Fruit fly (Drosophila melanogaster) whole organism, embryonic: ENCODE measurements around the gene lgs.

Source experiments
- ATbp ChIP-seq: fragments of 200-800 bp; sonication (Bioruptor generic); optimal IDR thresholded peaks from 2 replicates; lab custom pipeline; 2017; ENCODE audit warnings: missing biosample characterization, mild to moderate bottlenecking, missing genetic modification characterization, missing genetic modification reagents
- CG1024 ChIP-seq: fragments of 200-800 bp; sonication (Bioruptor generic); IDR thresholded peaks from 2 replicates; pipeline ENCODE4 v1.3.6; 2022; ENCODE audit warnings: missing biosample characterization, missing genetic modification characterization
- CG10431 ChIP-seq: fragments of 200-800 bp; sonication (Bioruptor generic); optimal IDR thresholded peaks from 3 replicates; lab custom pipeline; 2018; ENCODE audit warnings: missing biosample characterization, mild to moderate bottlenecking, missing genetic modification characterization
- CG11398 ChIP-seq: fragments of 200-800 bp; sonication (Bioruptor generic); optimal IDR thresholded peaks from 2 replicates; lab custom pipeline; 2016; ENCODE audit warnings: missing biosample characterization, missing genetic modification characterization
- CG12942 ChIP-seq: fragments of 200-800 bp; sonication (Bioruptor generic); optimal IDR thresholded peaks from 3 replicates; lab custom pipeline; 2016; ENCODE audit warnings: missing biosample characterization, missing genetic modification characterization
- CG14050 ChIP-seq: fragments of 200-800 bp; sonication (Bioruptor generic); IDR thresholded peaks from 3 replicates; pipeline ENCODE4 v1.3.6; 2022; ENCODE audit warnings: missing biosample characterization, missing genetic modification characterization
- CG14441 ChIP-seq: fragments of 200-800 bp; sonication (Bioruptor generic); IDR thresholded peaks from 2 replicates; pipeline ENCODE4 v1.3.6; 2022; ENCODE audit warnings: missing biosample characterization, missing genetic modification characterization
- CG17328 ChIP-seq: fragments of 200-800 bp; sonication (Bioruptor generic); IDR thresholded peaks from 2 replicates; pipeline ENCODE4 v1.3.6; 2022; ENCODE audit warnings: missing biosample characterization, missing genetic modification characterization
- CG18262 ChIP-seq: fragments of 200-800 bp; optimal IDR thresholded peaks from 3 replicates; lab custom pipeline; 2019; ENCODE audit warnings: missing biosample characterization, mild to moderate bottlenecking, missing genetic modification characterization, moderate library complexity
- CG2678 ChIP-seq: fragments of 200-800 bp; sonication (Bioruptor generic); optimal IDR thresholded peaks from 3 replicates; lab custom pipeline; 2019; ENCODE audit warnings: missing biosample characterization, mild to moderate bottlenecking, missing genetic modification characterization, moderate library complexity
- CG30431 ChIP-seq: fragments of 200-800 bp; sonication (Bioruptor generic); optimal IDR thresholded peaks from 2 replicates; lab custom pipeline; 2017; ENCODE audit warnings: missing biosample characterization, missing genetic modification characterization
- CG31388 ChIP-seq: fragments of 200-800 bp; sonication (Bioruptor generic); optimal IDR thresholded peaks from 2 replicates; lab custom pipeline; 2016; ENCODE audit warnings: missing biosample characterization, missing genetic modification characterization
- CG33557 ChIP-seq: fragments of 200-800 bp; sonication (Bioruptor generic); optimal IDR thresholded peaks from 2 replicates; lab custom pipeline; 2019; ENCODE audit warnings: missing biosample characterization, mild to moderate bottlenecking, missing genetic modification characterization, moderate library complexity
- CG3407 ChIP-seq: fragments of 200-800 bp; sonication (Bioruptor generic); optimal IDR thresholded peaks from 2 replicates; lab custom pipeline; 2018; ENCODE audit warnings: missing biosample characterization, mild to moderate bottlenecking, missing genetic modification characterization
- CG3995 ChIP-seq: fragments of 200-800 bp; sonication (Bioruptor generic); optimal IDR thresholded peaks from 3 replicates; lab custom pipeline; 2016; ENCODE audit warnings: missing biosample characterization, missing genetic modification characterization
- CG4617 ChIP-seq: fragments of 200-800 bp; sonication (Bioruptor generic); optimal IDR thresholded peaks from 3 replicates; lab custom pipeline; 2016; ENCODE audit warnings: missing biosample characterization, missing genetic modification characterization, borderline replicate concordance
- CG6254 ChIP-seq: fragments of 200-800 bp; sonication (Bioruptor generic); optimal IDR thresholded peaks from 3 replicates; lab custom pipeline; 2017; ENCODE audit warnings: mild to moderate bottlenecking, missing biosample characterization, missing genetic modification reagents, missing genetic modification characterization
- CG7372 ChIP-seq: fragments of 200-800 bp; sonication (Bioruptor generic); IDR thresholded peaks from 2 replicates; pipeline ENCODE4 v1.3.6; 2022; ENCODE audit warnings: missing biosample characterization, missing genetic modification characterization
- CG9817 ChIP-seq: fragments of 200-800 bp; sonication (Bioruptor generic); optimal IDR thresholded peaks from 2 replicates; lab custom pipeline; 2018; ENCODE audit warnings: missing biosample characterization, mild to moderate bottlenecking, missing genetic modification characterization, moderate library complexity
- Chrac-16 ChIP-seq: fragments of 200-800 bp; sonication (Bioruptor generic); optimal IDR thresholded peaks from 3 replicates; lab custom pipeline; 2016; ENCODE audit warnings: missing biosample characterization, missing genetic modification characterization
- Dek ChIP-seq: fragments of 200-800 bp; sonication (Bioruptor generic); optimal IDR thresholded peaks from 3 replicates; lab custom pipeline; 2019; ENCODE audit warnings: missing biosample characterization, mild to moderate bottlenecking, missing genetic modification characterization, moderate library complexity
- Eip74EF ChIP-seq, 2 experiments: fragments of 200-800 bp in 1 of 2; fragments of >200 bp in 1 of 2; sonication (Bioruptor generic) in 1 of 2; optimal IDR thresholded peaks; 2 replicates each; lab custom pipeline; 2017 to 2019; ENCODE audit warnings: missing biosample characterization in 2 of 2, missing genetic modification characterization in 2 of 2, mild to moderate bottlenecking in 1 of 2, moderate library complexity in 1 of 2
- Hey ChIP-seq: fragments of 200-800 bp; sonication (Bioruptor generic); optimal IDR thresholded peaks from 3 replicates; lab custom pipeline; 2018; ENCODE audit warnings: missing biosample characterization, mild to moderate bottlenecking, missing genetic modification characterization
- Hr39 ChIP-seq: fragments of >200 bp; optimal IDR thresholded peaks from 2 replicates; lab custom pipeline; 2017
- Nf-YC ChIP-seq: fragments of 200-800 bp; optimal IDR thresholded peaks from 3 replicates; lab custom pipeline; 2019; ENCODE audit warnings: missing biosample characterization, mild to moderate bottlenecking, missing genetic modification characterization, moderate library complexity
- Oaz ChIP-seq: fragments of 200-800 bp; sonication (Bioruptor generic); IDR thresholded peaks from 2 replicates; pipeline ENCODE4 v1.3.6; 2022; ENCODE audit warnings: missing biosample characterization, missing genetic modification characterization
- Optix ChIP-seq: fragments of 200-800 bp; sonication (Bioruptor generic); IDR thresholded peaks from 3 replicates; pipeline ENCODE4 v1.3.6; 2022; ENCODE audit warnings: missing biosample characterization, missing genetic modification characterization
- Rx ChIP-seq: fragments of 200-800 bp; sonication (Bioruptor generic); IDR thresholded peaks from 2 replicates; pipeline ENCODE4 v1.3.6; 2022; ENCODE audit warnings: missing biosample characterization, missing genetic modification characterization
- Six4 ChIP-seq: fragments of 200-800 bp; sonication (Bioruptor generic); optimal IDR thresholded peaks from 2 replicates; lab custom pipeline; 2016; ENCODE audit warnings: missing biosample characterization, missing genetic modification characterization
- Stat92E ChIP-seq, 3 experiments: fragments of >200 bp in 2 of 3; fragments of 200-800 bp in 1 of 3; sonication (Bioruptor generic) in 1 of 3; optimal IDR thresholded peaks; 2 replicates each; lab custom pipeline; 2017 to 2019; ENCODE audit warnings: missing biosample characterization in 3 of 3, missing genetic modification characterization in 3 of 3, mild to moderate bottlenecking in 1 of 3, moderate library complexity in 1 of 3
- Tbp ChIP-seq: fragments of >200 bp; optimal IDR thresholded peaks from 2 replicates; lab custom pipeline; 2018; ENCODE audit warnings: missing biosample characterization, missing genetic modification characterization
- Vsx1 ChIP-seq: fragments of 200-800 bp; sonication (Bioruptor generic); optimal IDR thresholded peaks from 2 replicates; lab custom pipeline; 2017; ENCODE audit warnings: missing biosample characterization, mild to moderate bottlenecking, missing genetic modification characterization, missing genetic modification reagents
- amos ChIP-seq: fragments of 200-800 bp; sonication (Bioruptor generic); IDR thresholded peaks from 2 replicates; pipeline ENCODE4 v1.3.6; 2022; ENCODE audit warnings: missing biosample characterization, missing genetic modification characterization; ENCODE audit not compliant: partially characterized antibody
- br ChIP-seq: fragments of >200 bp; optimal IDR thresholded peaks from 2 replicates; lab custom pipeline; 2017
- cwo ChIP-seq: fragments of 200-800 bp; sonication (Bioruptor generic); optimal IDR thresholded peaks from 3 replicates; lab custom pipeline; 2017; ENCODE audit warnings: missing biosample characterization, missing genetic modification characterization, mild to moderate bottlenecking, moderate library complexity, missing genetic modification reagents
- dimm ChIP-seq: fragments of 200-800 bp; sonication (Bioruptor generic); IDR thresholded peaks from 2 replicates; pipeline ENCODE4 v1.3.6; 2022; ENCODE audit warnings: missing biosample characterization, missing genetic modification characterization
- dmrt11E ChIP-seq: fragments of 200-800 bp; sonication (Bioruptor generic); optimal IDR thresholded peaks from 3 replicates; lab custom pipeline; 2018; ENCODE audit warnings: missing biosample characterization, mild to moderate bottlenecking, missing genetic modification characterization, moderate library complexity
- dmrt99B ChIP-seq: fragments of 200-800 bp; sonication (Bioruptor generic); optimal IDR thresholded peaks from 2 replicates; lab custom pipeline; 2018; ENCODE audit warnings: missing biosample characterization, mild to moderate bottlenecking, missing genetic modification characterization, moderate library complexity
- emc ChIP-seq: fragments of 200-800 bp; sonication (Bioruptor generic); optimal IDR thresholded peaks from 2 replicates; lab custom pipeline; 2016; ENCODE audit warnings: missing biosample characterization, missing genetic modification characterization
- her ChIP-seq: fragments of 200-800 bp; sonication (Bioruptor generic); optimal IDR thresholded peaks from 2 replicates; lab custom pipeline; 2016; ENCODE audit warnings: missing biosample characterization, missing genetic modification characterization
- kni ChIP-seq: fragments of 200-800 bp; sonication (Bioruptor generic); optimal IDR thresholded peaks from 3 replicates; lab custom pipeline; 2017; ENCODE audit warnings: mild to moderate bottlenecking, missing biosample characterization, missing genetic modification reagents, missing genetic modification characterization
- mld ChIP-seq: fragments of 200-800 bp; sonication (Bioruptor generic); IDR thresholded peaks from 3 replicates; pipeline ENCODE4 v1.3.6; 2022; ENCODE audit warnings: missing biosample characterization, missing genetic modification characterization; ENCODE audit not compliant: partially characterized antibody
- nmo ChIP-seq: fragments of 200-800 bp; sonication (Bioruptor generic); optimal IDR thresholded peaks from 2 replicates; lab custom pipeline; 2018; ENCODE audit warnings: missing biosample characterization, mild to moderate bottlenecking, missing genetic modification characterization, moderate library complexity
- pum ChIP-seq: fragments of 200-800 bp; sonication (Bioruptor generic); optimal IDR thresholded peaks from 2 replicates; lab custom pipeline; 2016; ENCODE audit warnings: missing biosample characterization, missing genetic modification characterization
- repo ChIP-seq: fragments of 200-800 bp; sonication (Bioruptor generic); optimal IDR thresholded peaks from 2 replicates; lab custom pipeline; 2016; ENCODE audit warnings: missing biosample characterization, missing genetic modification characterization
- salm ChIP-seq: fragments of 200-800 bp; sonication (Bioruptor generic); optimal IDR thresholded peaks from 2 replicates; lab custom pipeline; 2018; ENCODE audit warnings: missing biosample characterization, mild to moderate bottlenecking, missing genetic modification characterization
- sd ChIP-seq: fragments of 200-800 bp; sonication (Bioruptor generic); optimal IDR thresholded peaks from 3 replicates; lab custom pipeline; 2018; ENCODE audit warnings: missing biosample characterization, mild to moderate bottlenecking, missing genetic modification characterization, moderate library complexity
- slou ChIP-seq: fragments of 200-800 bp; sonication (Bioruptor generic); optimal IDR thresholded peaks from 3 replicates; lab custom pipeline; 2016; ENCODE audit warnings: missing biosample characterization, missing genetic modification characterization
- slp2 ChIP-seq: fragments of 200-800 bp; sonication (Bioruptor generic); optimal IDR thresholded peaks from 2 replicates; lab custom pipeline; 2016; ENCODE audit warnings: missing biosample characterization, missing genetic modification characterization
- sob ChIP-seq: fragments of 200-800 bp; sonication (Bioruptor generic); IDR thresholded peaks from 2 replicates; pipeline ENCODE4 v1.3.6; 2022; ENCODE audit warnings: missing biosample characterization, missing genetic modification characterization
- sug ChIP-seq: fragments of 200-800 bp; optimal IDR thresholded peaks from 2 replicates; lab custom pipeline; 2019; ENCODE audit warnings: missing biosample characterization, mild to moderate bottlenecking, missing genetic modification characterization, moderate library complexity
- wor ChIP-seq: fragments of 200-800 bp; sonication (Bioruptor generic); IDR thresholded peaks from 2 replicates; pipeline ENCODE4 v1.3.6; 2022; ENCODE audit warnings: missing biosample characterization, missing genetic modification characterization

The lgs gene

DNA sequence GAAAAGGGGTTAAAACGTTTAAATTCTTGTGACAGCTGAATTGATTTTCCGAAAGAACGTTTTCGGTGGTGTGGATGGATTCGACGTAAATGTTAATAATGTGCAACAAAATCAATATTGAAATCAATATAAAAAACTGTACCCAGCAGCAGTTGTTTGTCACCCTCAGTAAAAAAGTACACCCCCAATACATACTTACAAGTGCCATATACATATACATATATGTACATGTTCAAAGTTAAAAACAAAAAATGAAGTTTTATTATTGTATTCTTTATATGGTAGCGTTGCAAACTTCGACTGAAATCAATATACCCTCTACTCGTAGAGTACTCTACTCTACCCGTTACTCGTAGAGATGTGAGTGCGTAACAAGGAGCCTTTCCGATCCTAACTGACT is 43.8 kb upstream of the lgs start (continued):
- TF ChIP-seq Nf-YC (tag; lab: Kevin White, UChicago) (no peak), sug (tag; lab: Kevin White, UChicago) (no peak), slou (no peak), CG17328 (GFP tag; lab: Robert Waterston, UW) (no peak), CG7372 (no peak), wor (no peak), CG11398 (GFP tag; lab: Kevin White, UChicago) (no peak), Rx (GFP tag; lab: Robert Waterston, UW) (no peak), Hey (no peak), salm (tag; lab: Kevin White, UChicago) (no peak), CG1024 (no peak), sd (no peak), ATbp (GFP tag; lab: Kevin White, UChicago) (peak; percentile 32), CG3995 (GFP tag; lab: Kevin White, UChicago) (no peak), Eip74EF (GFP tag; optimal IDR thresholded peaks at IDR 0.05; lab: Kevin White, UChicago) (no peak), Stat92E (GFP tag; optimal IDR thresholded peaks at IDR 0.05; lab: Kevin White, UChicago) (no peak), Chrac-16 (no peak), CG4617 (GFP tag; lab: Kevin White, UChicago) (no peak), her (GFP tag; lab: Kevin White, UChicago) (no peak), CG31388 (GFP tag; lab: Kevin White, UChicago) (no peak), pum (no peak), CG3407 (no peak), CG10431 (peak; percentile 30), CG9817 (tag; lab: Kevin White, UChicago) (no peak), nmo (GFP tag; lab: Kevin White, UChicago) (no peak), dimm (GFP tag; lab: Robert Waterston, UW) (no peak), slp2 (no peak), CG6254 (GFP tag; lab: Kevin White, UChicago) (peak; percentile 24), Vsx1 (GFP tag; lab: Kevin White, UChicago) (no peak), Oaz (GFP tag; lab: Robert Waterston, UW) (no peak), dmrt11E (tag; lab: Kevin White, UChicago) (peak; percentile 35), Dek (no peak), dmrt99B (tag; lab: Kevin White, UChicago) (no peak), repo (GFP tag; lab: Kevin White, UChicago) (no peak), CG30431 (GFP tag; lab: Kevin White, UChicago) (no peak), kni (GFP tag; lab: Kevin White, UChicago) (peak; percentile 50), Optix (GFP tag; lab: Robert Waterston, UW) (no peak), cwo (no peak), CG14050 (GFP tag; lab: Robert Waterston, UW) (no peak), CG2678 (peak; percentile 13), CG33557 (GFP tag; lab: Kevin White, UChicago) (peak; percentile 45), mld (GFP tag; lab: Robert Waterston, UW) (no peak), emc (no peak), CG14441 (no peak), br (no peak), CG18262 (tag; lab: Kevin White, UChicago) (peak; percentile 11), CG12942 (no peak), sob (GFP tag; lab: Robert Waterston, UW) (no peak), Hr39 (lab: Kevin White, UChicago) (no peak), amos (GFP tag; lab: Robert Waterston, UW) (no peak), Tbp (GFP tag; lab: Kevin White, UChicago) (no peak), Six4 (no peak)
